5 fruit fly cellular contexts compared by ENCODE assay signal in genomic region chr3R:17714773-17715344, dm6.
TF ChIP-seq lines count a peak whose summit lies in the region.

No protein-coding gene starts in this region.

- no peak for TF ChIP-seq CTCF in whole organism, embryonic (GFP tag; optimal IDR thresholded peaks at IDR 0.05; lab: Kevin White, UChicago)

TF ChIP-seq in whole organism, adult, 20 proteins besides CTCF, POLR2A, EP300 and RAD21:
- TF ChIP-seq tj (GFP tag; optimal IDR thresholded peaks at IDR 0.05; lab: Kevin White, UChicago) = no peak
- peak; percentile 92 for TF ChIP-seq pad (GFP tag; optimal IDR thresholded peaks at IDR 0.05; lab: Kevin White, UChicago)

TF ChIP-seq in whole organism, embryonic, 481 proteins besides CTCF, POLR2A, EP300 and RAD21 (continues in another document):
- no peak for TF ChIP-seq CG12155 (GFP tag; optimal IDR thresholded peaks at IDR 0.05; lab: Kevin White, UChicago)
- TF ChIP-seq chinmo (GFP tag; IDR thresholded peaks at IDR 0.05; lab: Robert Waterston, UW; ENCODE audit: partially characterized antibody) = 0 out of 4 replicates have a peak, but pooled peaks have one; percentile 40
- TF ChIP-seq CG2875 (GFP tag; optimal IDR thresholded peaks at IDR 0.05; lab: Kevin White, UChicago) = no peak
- TF ChIP-seq esg (GFP tag; conservative IDR thresholded peaks at IDR 0.05; lab: Robert Waterston, UW) = no peak
- TF ChIP-seq Dip2 (GFP tag; IDR thresholded peaks at IDR 0.05; lab: Robert Waterston, UW) = no peak
- no peak for TF ChIP-seq CG8290 (GFP tag; optimal IDR thresholded peaks at IDR 0.05; lab: Kevin White, UChicago)
- peak in 1 of 2 experiments; percentile 33 for TF ChIP-seq CG8290 (tag; optimal IDR thresholded peaks at IDR 0.05; lab: Kevin White, UChicago)
- 0 out of 2 replicates have a peak, but pooled peaks have one; percentile 25 for TF ChIP-seq Drgx (GFP tag; IDR thresholded peaks at IDR 0.05; lab: Robert Waterston, UW)
- TF ChIP-seq CG6854 (GFP tag; optimal IDR thresholded peaks at IDR 0.05; lab: Kevin White, UChicago) = peak; percentile 9
- peak; percentile 41 for TF ChIP-seq kni (GFP tag; optimal IDR thresholded peaks at IDR 0.05; lab: Kevin White, UChicago)
- TF ChIP-seq Med (GFP tag; lab: Kevin White, UChicago) = peak; percentile 69
- peak; percentile 30; the same call in 1 of the 2 replicates for TF ChIP-seq rib (GFP tag; IDR thresholded peaks at IDR 0.05; lab: Robert Waterston, UW)
- TF ChIP-seq CG7987 (GFP tag; optimal IDR thresholded peaks at IDR 0.05; lab: Kevin White, UChicago) = peak; percentile 83
- peak; percentile 24 for TF ChIP-seq CG17359 (tag; optimal IDR thresholded peaks at IDR 0.05; lab: Kevin White, UChicago)
- no peak for TF ChIP-seq dmrt99B (tag; optimal IDR thresholded peaks at IDR 0.05; lab: Kevin White, UChicago)
- TF ChIP-seq Deaf1 (tag; optimal IDR thresholded peaks at IDR 0.05; lab: Kevin White, UChicago) = peak; percentile 41
- peak; percentile 11 for TF ChIP-seq CG18599 (GFP tag; optimal IDR thresholded peaks at IDR 0.05; lab: Kevin White, UChicago)
- no peak for TF ChIP-seq CG7271 (tag; optimal IDR thresholded peaks at IDR 0.05; lab: Kevin White, UChicago)
- TF ChIP-seq sr (GFP tag; IDR thresholded peaks at IDR 0.05; lab: Robert Waterston, UW) = peak; percentile 94
- TF ChIP-seq CG4360 (GFP tag; IDR thresholded peaks at IDR 0.05; lab: Robert Waterston, UW) = peak; percentile 47
- TF ChIP-seq cg (GFP tag; optimal IDR thresholded peaks at IDR 0.05; lab: Kevin White, UChicago) = peak; percentile 79

TF ChIP-seq in whole organism, prepupa, 60 proteins besides CTCF, POLR2A, EP300 and RAD21:
- TF ChIP-seq salr (GFP tag; optimal IDR thresholded peaks at IDR 0.05; lab: Kevin White, UChicago) (peak in 1 of 2 experiments; percentile 12), ss (GFP tag; optimal IDR thresholded peaks at IDR 0.05; lab: Kevin White, UChicago) (peak in 1 of 2 experiments; percentile 32), dsx (GFP tag; optimal IDR thresholded peaks at IDR 0.05; lab: Kevin White, UChicago; ENCODE audit: poor library complexity, severe bottlenecking) (peak; percentile 16), CG11902 (GFP tag; optimal IDR thresholded peaks at IDR 0.05; lab: Kevin White, UChicago) (no peak), svp (GFP tag; lab: Kevin White, UChicago) (peak; percentile 90), CG8119 (GFP tag; IDR thresholded peaks at IDR 0.05; lab: Robert Waterston, UW) (no peak), Sox14 (GFP tag; optimal IDR thresholded peaks at IDR 0.05; lab: Kevin White, UChicago) (peak; percentile 43), CG6808 (GFP tag; optimal IDR thresholded peaks at IDR 0.05; lab: Kevin White, UChicago) (no peak), CG1621 (tag; optimal IDR thresholded peaks at IDR 0.05; lab: Kevin White, UChicago) (no peak), CG6276 (GFP tag; optimal IDR thresholded peaks at IDR 0.05; lab: Kevin White, UChicago) (no peak), CG9139 (GFP tag; optimal IDR thresholded peaks at IDR 0.05; lab: Kevin White, UChicago) (peak; percentile 0), Eip75B (GFP tag; optimal IDR thresholded peaks at IDR 0.05; lab: Kevin White, UChicago) (peak; percentile 40), CG6163 (GFP tag; IDR thresholded peaks at IDR 0.05; lab: Robert Waterston, UW) (0 out of 3 replicates have a peak, but pooled peaks have one; percentile 33), vri (GFP tag; optimal IDR thresholded peaks at IDR 0.05; lab: Kevin White, UChicago) (peak; percentile 25)

TF ChIP-seq in whole organism, pupa, 21 proteins besides CTCF, POLR2A, EP300 and RAD21:
- no peak for TF ChIP-seq rn (GFP tag; IDR thresholded peaks at IDR 0.05; lab: Robert Waterston, UW)
- peak; percentile 97 for TF ChIP-seq EcR (GFP tag; optimal IDR thresholded peaks at IDR 0.05; lab: Kevin White, UChicago)
- TF ChIP-seq gl (tag; optimal IDR thresholded peaks at IDR 0.05; lab: Kevin White, UChicago) = no peak
- TF ChIP-seq CG9948 (tag; optimal IDR thresholded peaks at IDR 0.05; lab: Kevin White, UChicago) = no peak
- TF ChIP-seq CG13204 (GFP tag; optimal IDR thresholded peaks at IDR 0.05; lab: Kevin White, UChicago) = peak; percentile 73
- no peak for TF ChIP-seq CG17806 (tag; optimal IDR thresholded peaks at IDR 0.05; lab: Kevin White, UChicago)
- 0 out of 3 replicates have a peak, but pooled peaks have one; percentile 17 for TF ChIP-seq CG4496 (GFP tag; IDR thresholded peaks at IDR 0.05; lab: Robert Waterston, UW)
- TF ChIP-seq Pif1A (GFP tag; optimal IDR thresholded peaks at IDR 0.05; lab: Kevin White, UChicago) = no peak

TF ChIP-seq in whole organism, wandering third instar larva, 38 proteins besides CTCF, POLR2A, EP300 and RAD21:
- TF ChIP-seq dl (GFP tag; optimal IDR thresholded peaks at IDR 0.05; lab: Kevin White, UChicago; ENCODE audit: insufficient read depth in 1 of 2, partially characterized antibody in 2 of 2) = no peak
- TF ChIP-seq CrebA (GFP tag; optimal IDR thresholded peaks at IDR 0.05; lab: Kevin White, UChicago; ENCODE audit: borderline replicate concordance) = no peak
- peak; percentile 52 for TF ChIP-seq psq (GFP tag; optimal IDR thresholded peaks at IDR 0.05; lab: Kevin White, UChicago)
- TF ChIP-seq Jra (GFP tag; optimal IDR thresholded peaks at IDR 0.05; lab: Kevin White, UChicago) = no peak
- no peak for TF ChIP-seq rgr (GFP tag; optimal IDR thresholded peaks at IDR 0.05; lab: Kevin White, UChicago)
- no peak for TF ChIP-seq Rel (GFP tag; optimal IDR thresholded peaks at IDR 0.05; lab: Kevin White, UChicago)
- TF ChIP-seq Rel (tag; optimal IDR thresholded peaks at IDR 0.05; lab: Kevin White, UChicago) = peak; percentile 80
- TF ChIP-seq foxo (GFP tag; optimal IDR thresholded peaks at IDR 0.05; lab: Kevin White, UChicago) = no peak
- peak; percentile 20 for TF ChIP-seq h (GFP tag; optimal IDR thresholded peaks at IDR 0.05; lab: Kevin White, UChicago)
- no peak for TF ChIP-seq fru (GFP tag; optimal IDR thresholded peaks at IDR 0.05; lab: Kevin White, UChicago)
